Fruit fly (Drosophila melanogaster): ENCODE data around the gene CG42507.

CG42507 gene

DNA sequence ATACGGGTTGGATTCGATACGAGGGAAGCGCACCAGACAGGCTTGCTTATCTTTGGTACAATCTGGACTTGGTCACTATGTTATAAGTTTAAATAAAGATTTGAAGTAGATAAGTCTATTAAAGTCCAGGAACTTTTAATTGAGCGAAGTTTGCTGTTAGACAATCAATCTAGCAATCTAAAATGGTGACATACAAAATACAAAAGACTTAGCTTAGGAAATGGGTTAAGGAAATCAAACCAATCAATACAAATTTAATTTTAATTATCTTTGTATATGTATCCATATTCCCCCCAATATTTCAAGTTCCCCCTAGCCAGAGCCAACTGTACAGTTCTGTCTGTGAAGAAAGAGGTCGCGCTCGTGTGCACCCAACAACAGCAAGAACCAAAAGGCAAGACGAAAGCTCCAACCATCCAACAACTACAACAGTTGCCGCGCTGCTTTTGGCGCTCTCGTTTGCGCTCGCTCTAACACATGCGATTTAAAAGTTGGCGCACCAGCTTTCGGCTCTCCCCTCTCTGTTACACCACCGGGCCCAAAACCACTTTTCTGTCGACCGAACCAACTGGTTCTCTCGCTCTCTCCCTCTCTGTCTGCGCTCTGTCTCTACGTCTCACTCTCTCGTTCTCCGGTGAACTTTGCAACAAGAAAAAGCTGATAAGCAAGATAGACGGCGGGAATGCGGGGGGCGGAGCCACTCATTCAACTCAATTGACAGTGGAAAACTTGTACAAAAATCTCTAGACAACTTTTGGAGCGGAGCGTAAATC, 1.6 kb downstream of the CG42507 start (continued):
- TF ChIP-seq hkb (optimal IDR thresholded peaks at IDR 0.05) (no peak), hkb (GFP tag; IDR thresholded peaks at IDR 0.05) (peak; percentile 77), Awh (GFP tag; IDR thresholded peaks at IDR 0.05) (peak; percentile 15; the same call in 1 of the 2 replicates), stwl (tag; optimal IDR thresholded peaks at IDR 0.05) (no peak), CG13624 (GFP tag; optimal IDR thresholded peaks at IDR 0.05) (peak; percentile 65), Usf (GFP tag; optimal IDR thresholded peaks at IDR 0.05) (peak; percentile 69), fd64A (GFP tag; optimal IDR thresholded peaks at IDR 0.05) (peak; percentile 7), psq (GFP tag; optimal IDR thresholded peaks at IDR 0.05) (peak; percentile 43), gt (GFP tag; IDR thresholded peaks at IDR 0.05) (0 out of 2 replicates have a peak, but pooled peaks have one; percentile 15), Ets65A (GFP tag) (peak; percentile 98), Xbp1 (GFP tag; optimal IDR thresholded peaks at IDR 0.05) (peak; percentile 83), Gug (GFP tag; IDR thresholded peaks at IDR 0.05) (peak; percentile 84; the same call in 3 of the 4 replicates), E2f2 (GFP tag; IDR thresholded peaks at IDR 0.05) (peak; percentile 59; the same call in 1 of the 2 replicates), zf30C (GFP tag; optimal IDR thresholded peaks at IDR 0.05) (no peak), CG13287 (GFP tag; IDR thresholded peaks at IDR 0.05; ENCODE audit: partially characterized antibody) (peak; percentile 47; the same call in 1 of the 2 replicates), hth (optimal IDR thresholded peaks at IDR 0.05) (no peak), Atf3 (GFP tag; optimal IDR thresholded peaks at IDR 0.05) (peak; percentile 37), Doc3 (GFP tag; IDR thresholded peaks at IDR 0.05; ENCODE audit: partially characterized antibody) (no peak; the same call in 2 of the 3 replicates), Fer3 (tag; optimal IDR thresholded peaks at IDR 0.05) (peak; percentile 86), CG2678 (tag; optimal IDR thresholded peaks at IDR 0.05) (peak; percentile 95), Tbp (GFP tag; optimal IDR thresholded peaks at IDR 0.05) (no peak), Adf1 (GFP tag; IDR thresholded peaks at IDR 0.05) (peak; percentile 87), CG31441 (GFP tag; IDR thresholded peaks at IDR 0.05) (peak; percentile 88), abd-A (tag; optimal IDR thresholded peaks at IDR 0.05) (peak; percentile 76), CG33557 (GFP tag; optimal IDR thresholded peaks at IDR 0.05) (peak; percentile 60), hbn (GFP tag; IDR thresholded peaks at IDR 0.05; ENCODE audit: partially characterized antibody) (peak; percentile 67; the same call in 1 of the 2 replicates), Camta (GFP tag; optimal IDR thresholded peaks at IDR 0.05) (peak; percentile 71), grau (tag; optimal IDR thresholded peaks at IDR 0.05) (peak; percentile 99), CG4404 (GFP tag; IDR thresholded peaks at IDR 0.05) (peak; percentile 78), CG12219 (GFP tag; optimal IDR thresholded peaks at IDR 0.05) (peak; percentile 80), Hr3 (GFP tag; optimal IDR thresholded peaks at IDR 0.05) (peak; percentile 86), CG7357 (GFP tag; IDR thresholded peaks at IDR 0.05) (peak; percentile 81), CG34422 (GFP tag; IDR thresholded peaks at IDR 0.05) (peak; percentile 67; the same call in 2 of the 3 replicates), ro (GFP tag; IDR thresholded peaks at IDR 0.05) (peak; percentile 36; the same call in 1 of the 2 replicates), CG31388 (GFP tag; optimal IDR thresholded peaks at IDR 0.05) (peak; percentile 77), CG9437 (GFP tag; optimal IDR thresholded peaks at IDR 0.05) (peak; percentile 89), CG9817 (tag; optimal IDR thresholded peaks at IDR 0.05) (no peak), chif (GFP tag; optimal IDR thresholded peaks at IDR 0.05) (peak; percentile 36 to 75), Ravus (GFP tag; IDR thresholded peaks at IDR 0.05) (peak; percentile 30), Oli (tag; optimal IDR thresholded peaks at IDR 0.05) (peak; percentile 94), CG12299 (tag; optimal IDR thresholded peaks at IDR 0.05) (peak; percentile 57), Sox102F (GFP tag; optimal IDR thresholded peaks at IDR 0.05) (peak; percentile 90), CG18011 (GFP tag; optimal IDR thresholded peaks at IDR 0.05) (peak; percentile 54), sisA (GFP tag; IDR thresholded peaks at IDR 0.05) (peak; percentile 86), lbe (GFP tag; optimal IDR thresholded peaks at IDR 0.05) (no peak), Atf6 (GFP tag; IDR thresholded peaks at IDR 0.05) (peak; percentile 81), klu (GFP tag; IDR thresholded peaks at IDR 0.05) (peak; percentile 66), org-1 (GFP tag; optimal IDR thresholded peaks at IDR 0.05) (peak; percentile 87), CG12942 (GFP tag; optimal IDR thresholded peaks at IDR 0.05) (peak; percentile 63), ATbp (GFP tag; optimal IDR thresholded peaks at IDR 0.05) (peak; percentile 78)
